Worm (Caenorhabditis elegans) whole organism, L4 larva: ENCODE results near the gene emb-8.

Experiments used
- F37D6.2 ChIP-seq: sonication (generic microtip); optimal IDR thresholded peaks from 2 replicates; lab custom pipeline; 2016; ENCODE audit warnings: mild to moderate bottlenecking, missing genetic modification characterization, missing compliant biosample characterization
- F44E2.7 ChIP-seq: fragments of 200-800 bp; sonication (Bioruptor generic); IDR thresholded peaks from 2 replicates; pipeline ENCODE4 v2.1.2; 2022; ENCODE audit warnings: missing genetic modification characterization, missing compliant biosample characterization
- F49E8.2 ChIP-seq: sonication (generic microtip); optimal IDR thresholded peaks from 2 replicates; lab custom pipeline; 2016; ENCODE audit warnings: missing compliant biosample characterization, mild to moderate bottlenecking, missing genetic modification characterization, borderline replicate concordance
- ama-1 ChIP-seq: fragments of 150-350 bp; optimal IDR thresholded peaks from 2 replicates; lab custom pipeline; 2014; ENCODE audit warnings: inconsistent platforms, mixed read lengths
- ceh-32 ChIP-seq: sonication (generic microtip); optimal IDR thresholded peaks from 2 replicates; lab custom pipeline; 2016; ENCODE audit warnings: mild to moderate bottlenecking, missing genetic modification characterization, missing compliant biosample characterization; ENCODE audit not compliant: poor library complexity
- ceh-44 ChIP-seq: fragments of 200-800 bp; sonication (Bioruptor generic); IDR thresholded peaks from 2 replicates; pipeline ENCODE4 v1.3.6; 2022; ENCODE audit warnings: missing genetic modification reagents, missing genetic modification characterization, missing compliant biosample characterization
- ctbp-1 ChIP-seq: fragments of 200-800 bp; sonication (Bioruptor generic); IDR thresholded peaks from 2 replicates; pipeline ENCODE4 v1.3.6; 2022; ENCODE audit warnings: missing genetic modification reagents, missing genetic modification characterization, missing compliant biosample characterization
- dmd-9 ChIP-seq: fragments of 200-800 bp; sonication (Bioruptor generic); IDR thresholded peaks from 2 replicates; pipeline ENCODE4 v1.3.6; 2022; ENCODE audit warnings: missing genetic modification reagents, missing genetic modification characterization, missing compliant biosample characterization
- egl-27 ChIP-seq: sonication (generic microtip); optimal IDR thresholded peaks from 3 replicates; lab custom pipeline; 2017; ENCODE audit warnings: missing biosample characterization, missing genetic modification reagents, missing genetic modification characterization
- egl-43 ChIP-seq: fragments of 200-800 bp; sonication (Bioruptor generic); IDR thresholded peaks from 2 replicates; pipeline ENCODE4 v1.3.6; 2022; ENCODE audit warnings: missing genetic modification reagents, missing genetic modification characterization, missing compliant biosample characterization
- fos-1 ChIP-seq: fragments of 150-350 bp; optimal IDR thresholded peaks from 2 replicates; lab custom pipeline; 2014; ENCODE audit warnings: missing biosample characterization, missing genetic modification characterization
- hlh-11 ChIP-seq: fragments of 200-800 bp; sonication (Bioruptor generic); optimal IDR thresholded peaks from 2 replicates; lab custom pipeline; 2018; ENCODE audit warnings: mild to moderate bottlenecking, missing genetic modification characterization, missing compliant biosample characterization
- lin-1 ChIP-seq: fragments of 200-800 bp; sonication (Bioruptor generic); IDR thresholded peaks from 2 replicates; pipeline ENCODE4 v1.3.6; 2022; ENCODE audit warnings: missing genetic modification reagents, missing genetic modification characterization, missing compliant biosample characterization
- lin-13 ChIP-seq: fragments of 150-350 bp; optimal IDR thresholded peaks from 2 replicates; lab custom pipeline; 2014; ENCODE audit warnings: missing biosample characterization, missing genetic modification reagents, missing genetic modification characterization
- lin-29 ChIP-seq: fragments of 200-800 bp; sonication (Bioruptor generic); IDR thresholded peaks from 2 replicates; pipeline ENCODE4 v1.3.6; 2022; ENCODE audit warnings: missing genetic modification reagents, missing genetic modification characterization, missing compliant biosample characterization
- mep-1 ChIP-seq: fragments of 150-350 bp; sonication (generic microtip); optimal IDR thresholded peaks from 3 replicates; lab custom pipeline; 2014; ENCODE audit warnings: missing biosample characterization, missing genetic modification characterization
- mes-2 ChIP-seq: sonication (generic microtip); optimal IDR thresholded peaks from 2 replicates; lab custom pipeline; 2016; ENCODE audit warnings: missing genotype, mild to moderate bottlenecking, missing genetic modification characterization, missing compliant biosample characterization; ENCODE audit not compliant: poor library complexity, severe bottlenecking
- mxl-2 ChIP-seq: fragments of 200-800 bp; sonication (Bioruptor generic); conservative IDR thresholded peaks from 2 replicates; pipeline ENCODE4 v1.3.6; 2022; ENCODE audit warnings: missing genetic modification reagents, missing genetic modification characterization, missing compliant biosample characterization
- nhr-10 ChIP-seq: fragments of 150-350 bp; optimal IDR thresholded peaks from 2 replicates; lab custom pipeline; 2014; ENCODE audit warnings: missing biosample characterization, missing genetic modification characterization
- nhr-111 ChIP-seq: fragments of 200-800 bp; sonication (Bioruptor generic); optimal IDR thresholded peaks from 2 replicates; lab custom pipeline; 2018; ENCODE audit warnings: mild to moderate bottlenecking, missing genetic modification characterization, missing compliant biosample characterization
- nhr-28 ChIP-seq: fragments of 150-350 bp; optimal IDR thresholded peaks from 2 replicates; lab custom pipeline; 2014; ENCODE audit warnings: missing biosample characterization, missing genetic modification characterization
- nhr-41 ChIP-seq: fragments of 200-800 bp; sonication (Bioruptor generic); IDR thresholded peaks from 2 replicates; pipeline ENCODE4 v1.3.6; 2022; ENCODE audit warnings: missing genetic modification reagents, missing genetic modification characterization, missing compliant biosample characterization
- nhr-42 ChIP-seq: fragments of 200-800 bp; sonication (Bioruptor generic); IDR thresholded peaks from 2 replicates; pipeline ENCODE4 v1.3.6; 2022; ENCODE audit warnings: missing genetic modification characterization, missing compliant biosample characterization
- pha-4 ChIP-seq, 2 experiments: fragments of 150-350 bp in 1 of 2; fragments of 200-800 bp in 1 of 2; sonication (Bioruptor generic) in 1 of 2; IDR thresholded peaks in 1 of 2; optimal IDR thresholded peaks in 1 of 2; 2 replicates each; pipeline versions ENCODE4 v1.3.6 to Lab custom; 2014 to 2022; ENCODE audit warnings: missing genetic modification characterization in 2 of 2, missing genetic modification reagents in 2 of 2, missing biosample characterization in 1 of 2, missing compliant biosample characterization in 1 of 2
- saeg-2 ChIP-seq: fragments of 200-800 bp; sonication (Bioruptor generic); IDR thresholded peaks from 2 replicates; pipeline ENCODE4 v1.3.6; 2022; ENCODE audit warnings: missing genetic modification reagents, missing genetic modification characterization, missing compliant biosample characterization
- snpc-4 ChIP-seq: fragments of 150-350 bp; optimal IDR thresholded peaks from 2 replicates; lab custom pipeline; 2014; ENCODE audit warnings: missing biosample characterization, missing genetic modification characterization
- tra-1 ChIP-seq: fragments of 200-800 bp; sonication (Bioruptor generic); IDR thresholded peaks from 2 replicates; pipeline ENCODE4 v1.3.6; 2022; ENCODE audit warnings: missing genetic modification reagents, missing genetic modification characterization, missing compliant biosample characterization
- unc-39 ChIP-seq: sonication (generic microtip); optimal IDR thresholded peaks from 2 replicates; lab custom pipeline; 2017; ENCODE audit warnings: missing biosample characterization, missing genetic modification characterization
- unc-62 ChIP-seq, 3 experiments: fragments of 150-350 bp in 1 of 3; sonication (generic microtip); optimal IDR thresholded peaks in 2 of 3; peaks in 1 of 3; 1 replicate in 1 of 3; 2 replicates in 2 of 3; lab custom pipeline; 2014 to 2017; ENCODE audit warnings: missing biosample characterization in 3 of 3, missing genetic modification characterization in 3 of 3, missing genetic modification reagents in 3 of 3, missing genotype in 1 of 3
- zag-1 ChIP-seq: fragments of 150-350 bp; optimal IDR thresholded peaks from 2 replicates; lab custom pipeline; 2014; ENCODE audit warnings: missing biosample characterization, missing genetic modification characterization

Gene emb-8

ce11 chrIII:5199577-5199976 is at the start of gene emb-8:
TSS of gene emb-8 (minus strand) at chrIII:5199677.
- TF ChIP-seq pha-4 (GFP tag; IDR thresholded peaks at IDR 0.05; lab: Robert Waterston, UW) (0 out of 2 replicates have a peak, but pooled peaks have one; percentile 31), pha-4 (tag; optimal IDR thresholded peaks at IDR 0.05; lab: Kevin White, UChicago) (no peak), ctbp-1 (no peak), nhr-10 (no peak)

DNA sequence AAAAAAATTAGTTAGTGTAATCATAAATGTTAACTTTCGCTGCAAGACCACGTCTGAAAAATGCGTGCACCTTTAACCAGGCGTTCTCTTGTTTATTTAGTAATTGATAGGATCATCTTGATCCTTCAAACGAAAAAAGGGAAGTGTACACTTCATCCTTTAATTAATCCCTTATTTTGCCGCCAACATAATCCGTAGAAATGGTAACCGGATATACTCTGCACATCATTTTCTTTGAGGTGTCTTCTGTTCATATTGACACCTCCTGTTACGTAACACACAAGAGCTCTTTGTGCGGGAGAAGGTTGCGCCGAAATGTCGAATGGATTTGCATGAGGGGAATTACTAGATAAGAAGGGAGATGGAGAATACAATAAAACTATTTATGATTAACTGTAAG is 49.2 kb upstream of the emb-8 start:
- TF ChIP-seq mep-1 (tag; lab: Kevin White, UChicago) (no peak), mxl-2 (GFP tag; lab: Robert Waterston, UW) (no peak), nhr-41 (no peak), unc-62 (GFP tag; optimal IDR thresholded peaks at IDR 0.05 in 1 of 2; lab: Kevin White, UChicago) (peak in 1 of 2 experiments; percentile 8), unc-62 (tag; optimal IDR thresholded peaks at IDR 0.05; lab: Kevin White, UChicago) (no peak), pha-4 (GFP tag; IDR thresholded peaks at IDR 0.05; lab: Robert Waterston, UW) (no peak), pha-4 (tag; optimal IDR thresholded peaks at IDR 0.05; lab: Kevin White, UChicago) (no peak)

ce11 chrIII:5245067-5245466 is 45.6 kb upstream of the emb-8 start:
- TF ChIP-seq nhr-111 (GFP tag; lab: Kevin White, UChicago): no peak
- no peak for TF ChIP-seq lin-29 (GFP tag; lab: Robert Waterston, UW)
- TF ChIP-seq saeg-2 (GFP tag; lab: Robert Waterston, UW): no peak
- no peak for TF ChIP-seq F44E2.7 (GFP tag; lab: Robert Waterston, UW)
- TF ChIP-seq egl-27 (tag; lab: Kevin White, UChicago): no peak
- TF ChIP-seq egl-43: no peak
- no peak for TF ChIP-seq zag-1 (tag; lab: Kevin White, UChicago)
- TF ChIP-seq lin-1 (GFP tag; lab: Robert Waterston, UW): no peak
- TF ChIP-seq nhr-42: no peak
- TF ChIP-seq tra-1: no peak

- peak in 1 of 2 experiments; percentile 58 for TF ChIP-seq unc-62 (GFP tag; optimal IDR thresholded peaks at IDR 0.05 in 1 of 2; lab: Kevin White, UChicago)
- TF ChIP-seq unc-62 (tag; optimal IDR thresholded peaks at IDR 0.05; lab: Kevin White, UChicago): no peak
- TF ChIP-seq fos-1 (tag; lab: Kevin White, UChicago): no peak
- TF ChIP-seq unc-39 (tag; lab: Kevin White, UChicago): no peak
These were observed 45.1 kb upstream of the emb-8 start, which contains the start of gene cnd-1 for ce11 chrIII:5244539-5244938. TSS of gene cnd-1 (minus strand) at chrIII:5244639.

ce11 chrIII:5241854-5242253 is 42.4 kb upstream of the emb-8 start:
- no peak for TF ChIP-seq F49E8.2
- no peak for TF ChIP-seq dmd-9
- no peak for TF ChIP-seq mes-2 (tag; lab: Kevin White, UChicago)
- no peak for TF ChIP-seq snpc-4 (tag; lab: Kevin White, UChicago)
- TF ChIP-seq ceh-44 (GFP tag; lab: Robert Waterston, UW): no peak
- no peak for TF ChIP-seq pha-4 (GFP tag; IDR thresholded peaks at IDR 0.05; lab: Robert Waterston, UW)
- no peak for TF ChIP-seq pha-4 (tag; optimal IDR thresholded peaks at IDR 0.05; lab: Kevin White, UChicago)
- no peak for TF ChIP-seq hlh-11 (tag; lab: Kevin White, UChicago)
- TF ChIP-seq ama-1 (lab: Kevin White, UChicago): no peak
- TF ChIP-seq lin-13 (GFP tag; lab: Kevin White, UChicago): no peak

- TF ChIP-seq nhr-28 (tag; lab: Kevin White, UChicago) (peak; percentile 79), nhr-41 (no peak)
These were observed 36.6 kb upstream of the emb-8 start, which contains the start of gene prx-10 for ce11 chrIII:5236104-5236503. TSS of gene prx-10 (plus strand) at chrIII:5236404.

DNA sequence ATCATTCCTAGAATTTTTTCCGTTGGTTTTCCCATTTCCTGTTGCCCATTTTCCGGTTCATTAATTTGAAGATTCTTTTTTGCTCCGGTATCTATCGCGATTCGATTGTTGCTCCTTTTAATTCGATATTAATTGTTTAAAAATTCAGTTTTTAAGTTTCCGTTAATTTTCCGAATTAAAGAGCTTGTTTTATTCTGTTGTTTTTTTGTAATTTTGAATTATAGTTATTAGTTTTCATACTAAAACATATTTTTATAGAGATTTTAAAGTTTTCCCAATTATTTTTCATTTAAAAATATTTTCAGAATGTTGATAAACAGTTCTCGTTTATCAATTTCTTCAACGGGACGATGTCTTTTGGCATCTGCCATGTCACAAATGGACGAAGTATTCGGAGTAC is 34.8 kb upstream of the emb-8 start, which contains the start of gene mrps-26:
Gene mrps-26 (plus strand): TSS at position 301 of the 400 bp plus-strand sequence.
- TF ChIP-seq F37D6.2 (tag; lab: Kevin White, UChicago): no peak
- TF ChIP-seq mep-1 (tag; lab: Kevin White, UChicago): no peak
- no peak for TF ChIP-seq ceh-32 (tag; lab: Kevin White, UChicago)
- TF ChIP-seq fos-1 (tag; lab: Kevin White, UChicago): no peak
- TF ChIP-seq ceh-44 (GFP tag; lab: Robert Waterston, UW): no peak
- TF ChIP-seq pha-4 (GFP tag; IDR thresholded peaks at IDR 0.05; lab: Robert Waterston, UW): no peak
- TF ChIP-seq pha-4 (tag; optimal IDR thresholded peaks at IDR 0.05; lab: Kevin White, UChicago): no peak
- TF ChIP-seq egl-27 (tag; lab: Kevin White, UChicago): no peak
- no peak for TF ChIP-seq unc-62 (GFP tag; optimal IDR thresholded peaks at IDR 0.05 in 1 of 2; lab: Kevin White, UChicago)
- TF ChIP-seq unc-62 (tag; optimal IDR thresholded peaks at IDR 0.05; lab: Kevin White, UChicago): no peak
- no peak for TF ChIP-seq egl-43
- TF ChIP-seq snpc-4 (tag; lab: Kevin White, UChicago): no peak
- TF ChIP-seq zag-1 (tag; lab: Kevin White, UChicago): no peak
